Worm (Caenorhabditis elegans) whole organism, L1 larva: ENCODE results near the gene cpg-9.

Experiments
- aly-2 ChIP-seq: fragments of 150-350 bp; optimal IDR thresholded peaks from 2 replicates; lab custom pipeline; 2014; ENCODE audit warnings: missing biosample characterization, missing genetic modification characterization
- fkh-8 ChIP-seq: sonication (generic microtip); optimal IDR thresholded peaks from 2 replicates; lab custom pipeline; 2016; ENCODE audit warnings: mild to moderate bottlenecking, missing genetic modification characterization, missing compliant biosample characterization
- fos-1 ChIP-seq: fragments of 150-350 bp; optimal IDR thresholded peaks from 2 replicates; lab custom pipeline; 2014; ENCODE audit warnings: missing biosample characterization, missing genetic modification characterization
- nhr-12 ChIP-seq: sonication (generic microtip); optimal IDR thresholded peaks from 2 replicates; lab custom pipeline; 2017; ENCODE audit warnings: missing biosample characterization, missing genetic modification characterization

- TF ChIP-seq fos-1 (tag; lab: Kevin White, UChicago) (no peak), aly-2 (tag; lab: Kevin White, UChicago) (no peak), fkh-8 (tag; lab: Kevin White, UChicago) (no peak), nhr-12 (tag; lab: Kevin White, UChicago) (no peak)
These were observed 40.1 kb downstream of the cpg-9 start for ce11 chrIV:3029882-3030281.
